Fruit fly (Drosophila melanogaster) whole organism, wandering third instar larva: ENCODE measurements around the gene CG1103.

ENCODE experiments used
- CG32264 ChIP-seq: fragments of 200-800 bp; sonication (Bioruptor generic); optimal IDR thresholded peaks from 2 replicates; lab custom pipeline; 2016; ENCODE audit warnings: missing biosample characterization, missing genetic modification characterization
- CG9705 ChIP-seq: fragments of 200-800 bp; sonication (Bioruptor generic); optimal IDR thresholded peaks from 2 replicates; lab custom pipeline; 2018; ENCODE audit warnings: missing biosample characterization, mild to moderate bottlenecking, missing genetic modification characterization
- CrebA ChIP-seq: fragments of 200-800 bp; sonication (Bioruptor generic); optimal IDR thresholded peaks from 2 replicates; lab custom pipeline; 2016; ENCODE audit warnings: missing biosample characterization, mild to moderate bottlenecking, missing genetic modification characterization, borderline replicate concordance
- Dfd ChIP-seq: fragments of >200 bp; optimal IDR thresholded peaks from 2 replicates; lab custom pipeline; 2017; ENCODE audit warnings: missing biosample characterization, missing genetic modification characterization
- GATAd ChIP-seq: sonication (Bioruptor generic); optimal IDR thresholded peaks from 2 replicates; lab custom pipeline; 2016; ENCODE audit warnings: missing biosample characterization, missing genetic modification characterization
- HLH106 ChIP-seq: fragments of 200-800 bp; optimal IDR thresholded peaks from 3 replicates; lab custom pipeline; 2019; ENCODE audit warnings: missing biosample characterization, mild to moderate bottlenecking, missing genetic modification characterization, moderate library complexity
- Hnf4 ChIP-seq: fragments of 200-800 bp; sonication (Bioruptor generic); optimal IDR thresholded peaks from 2 replicates; lab custom pipeline; 2016; ENCODE audit warnings: missing biosample characterization, mild to moderate bottlenecking, missing genetic modification characterization
- Hr78 ChIP-seq: fragments of >200 bp; optimal IDR thresholded peaks from 2 replicates; lab custom pipeline; 2017; ENCODE audit warnings: missing biosample characterization, missing genetic modification characterization
- Hr83 ChIP-seq: fragments of 200-300 bp; sonication (Bioruptor generic); optimal IDR thresholded peaks from 2 replicates; lab custom pipeline; 2016; ENCODE audit warnings: missing biosample characterization, mild to moderate bottlenecking, missing genetic modification characterization, moderate library complexity; ENCODE audit not compliant: poor library complexity, severe bottlenecking
- Jra ChIP-seq: sonication (Bioruptor generic); optimal IDR thresholded peaks from 2 replicates; lab custom pipeline; 2016; ENCODE audit warnings: missing biosample characterization, missing genetic modification characterization
- Mio ChIP-seq: sonication (Bioruptor generic); optimal IDR thresholded peaks from 2 replicates; lab custom pipeline; 2016; ENCODE audit warnings: missing biosample characterization, missing genetic modification characterization
- Myc ChIP-seq: fragments of >200 bp; optimal IDR thresholded peaks from 2 replicates; lab custom pipeline; 2017
- N ChIP-seq: fragments of >200 bp; optimal IDR thresholded peaks from 2 replicates; lab custom pipeline; 2018; ENCODE audit warnings: missing biosample characterization, missing external identifiers, missing genetic modification characterization
- OdsH ChIP-seq: fragments of 200-800 bp; sonication (Bioruptor generic); optimal IDR thresholded peaks from 2 replicates; lab custom pipeline; 2016; ENCODE audit warnings: missing biosample characterization, mild to moderate bottlenecking, missing genetic modification characterization
- Sp1 ChIP-seq: fragments of 200-800 bp; sonication (Bioruptor generic); optimal IDR thresholded peaks from 3 replicates; lab custom pipeline; 2019; ENCODE audit warnings: missing biosample characterization, mild to moderate bottlenecking, missing genetic modification characterization, moderate library complexity
- Vsx2 ChIP-seq: fragments of 200-300, 225-300 bp; sonication (Bioruptor generic); optimal IDR thresholded peaks from 2 replicates; lab custom pipeline; 2018; ENCODE audit warnings: missing biosample characterization, missing genetic modification characterization; ENCODE audit not compliant: partially characterized antibody
- brk ChIP-seq: fragments of 200-800 bp; sonication (Bioruptor generic); optimal IDR thresholded peaks from 2 replicates; lab custom pipeline; 2016; ENCODE audit warnings: missing biosample characterization, mild to moderate bottlenecking, missing genetic modification characterization
- dl ChIP-seq, 2 experiments: fragments of 175-275, 200-275 bp in 1 of 2; fragments of 200-275 bp in 1 of 2; sonication (Bioruptor generic); optimal IDR thresholded peaks; lab custom pipeline; 2018; ENCODE audit warnings: mild to moderate bottlenecking in 2 of 2, missing biosample characterization in 2 of 2, missing genetic modification characterization in 2 of 2, moderate library complexity in 2 of 2; ENCODE audit not compliant: partially characterized antibody in 2 of 2, insufficient read depth in 1 of 2
- dmrt93B ChIP-seq: fragments of 200-800 bp; sonication (Bioruptor generic); optimal IDR thresholded peaks from 2 replicates; lab custom pipeline; 2018; ENCODE audit warnings: missing biosample characterization, mild to moderate bottlenecking, missing genetic modification characterization
- dsf ChIP-seq: sonication (Bioruptor generic); optimal IDR thresholded peaks from 2 replicates; lab custom pipeline; 2016; ENCODE audit warnings: missing biosample characterization, missing genetic modification characterization, borderline replicate concordance
- ey ChIP-seq: fragments of 200-800 bp; sonication (Bioruptor generic); optimal IDR thresholded peaks from 2 replicates; lab custom pipeline; 2016; ENCODE audit warnings: missing biosample characterization, missing genetic modification characterization
- foxo ChIP-seq, 2 experiments: fragments of 200-800 bp; sonication (Bioruptor generic); optimal IDR thresholded peaks; 2 replicates in 1 of 2; 3 replicates in 1 of 2; lab custom pipeline; 2016 to 2017; ENCODE audit warnings: missing biosample characterization in 2 of 2, missing genetic modification characterization in 2 of 2
- fru ChIP-seq: fragments of 200-800 bp; sonication (Bioruptor generic); optimal IDR thresholded peaks from 3 replicates; lab custom pipeline; 2016; ENCODE audit warnings: missing biosample characterization, mild to moderate bottlenecking, missing genetic modification characterization
- h ChIP-seq: fragments of 200-800 bp; sonication (Bioruptor generic); optimal IDR thresholded peaks from 3 replicates; lab custom pipeline; 2016; ENCODE audit warnings: missing biosample characterization, mild to moderate bottlenecking, missing genetic modification characterization
- jim ChIP-seq: fragments of 175-275, 200-325 bp; sonication (Bioruptor generic); optimal IDR thresholded peaks from 2 replicates; lab custom pipeline; 2016; ENCODE audit warnings: missing biosample characterization, mild to moderate bottlenecking, missing genetic modification characterization
- pan ChIP-seq: fragments of >200 bp; optimal IDR thresholded peaks from 2 replicates; lab custom pipeline; 2017
- psq ChIP-seq: fragments of 200-800 bp; sonication (Bioruptor generic); optimal IDR thresholded peaks from 3 replicates; lab custom pipeline; 2017; ENCODE audit warnings: missing biosample characterization, mild to moderate bottlenecking, missing genetic modification characterization, moderate library complexity
- rgr ChIP-seq: fragments of 200-800 bp; sonication (Bioruptor generic); optimal IDR thresholded peaks from 3 replicates; lab custom pipeline; 2016; ENCODE audit warnings: missing biosample characterization, mild to moderate bottlenecking, missing genetic modification characterization
- sv ChIP-seq: fragments of 200-800 bp; sonication (Bioruptor generic); optimal IDR thresholded peaks from 3 replicates; lab custom pipeline; 2016; ENCODE audit warnings: missing biosample characterization, missing genetic modification characterization
- tai ChIP-seq: sonication (Bioruptor generic); optimal IDR thresholded peaks from 2 replicates; lab custom pipeline; 2016; ENCODE audit warnings: missing biosample characterization, missing genetic modification characterization
- usp ChIP-seq: fragments of >200 bp; optimal IDR thresholded peaks from 2 replicates; lab custom pipeline; 2017; ENCODE audit warnings: missing biosample characterization, missing genetic modification characterization

CG1103 gene

dm6 chr3R:4337580-4337979 lies at the start of gene CG1103, which contains the start of gene Skp2:
CG1103 (plus strand) TSS chr3R:4337755.
Skp2 (minus strand) TSS chr3R:4337674.
- no peak for TF ChIP-seq Hr83 (GFP tag; lab: Kevin White, UChicago)
- no peak for TF ChIP-seq rgr
- no peak for TF ChIP-seq CG32264
- TF ChIP-seq CrebA (GFP tag; lab: Kevin White, UChicago), result no peak
- no peak for TF ChIP-seq OdsH (GFP tag; lab: Kevin White, UChicago)
- no peak for TF ChIP-seq dl (GFP tag; optimal IDR thresholded peaks at IDR 0.05; lab: Kevin White, UChicago; ENCODE audit: insufficient read depth in 1 of 2, partially characterized antibody in 2 of 2)
- TF ChIP-seq h (GFP tag; lab: Kevin White, UChicago), result no peak
- no peak for TF ChIP-seq sv (GFP tag; lab: Kevin White, UChicago)
- TF ChIP-seq dmrt93B (GFP tag; lab: Kevin White, UChicago), result no peak
- no peak for TF ChIP-seq Mio (GFP tag; lab: Kevin White, UChicago)
- no peak for TF ChIP-seq fru (GFP tag; lab: Kevin White, UChicago)
- no peak for TF ChIP-seq Hnf4
- no peak for TF ChIP-seq jim
- TF ChIP-seq tai (GFP tag; lab: Kevin White, UChicago), result no peak
- no peak for TF ChIP-seq ey (GFP tag; lab: Kevin White, UChicago)
- TF ChIP-seq, all 38 proteins: peak for 0

dm6 chr3R:4291289-4291688 lies 46.3 kb upstream of the CG1103 start:
- TF ChIP-seq N (GFP tag; lab: Kevin White, UChicago) (no peak), Vsx2 (peak; percentile 56)

dm6 chr3R:4292185-4292584 lies 45.4 kb upstream of the CG1103 start:
- TF ChIP-seq tai (GFP tag; lab: Kevin White, UChicago) (no peak), Hr78 (GFP tag; lab: Kevin White, UChicago) (no peak), Mio (GFP tag; lab: Kevin White, UChicago) (no peak), CG32264 (no peak), dl (GFP tag; optimal IDR thresholded peaks at IDR 0.05; lab: Kevin White, UChicago; ENCODE audit: insufficient read depth in 1 of 2, partially characterized antibody in 2 of 2) (no peak)

- TF ChIP-seq usp (GFP tag; lab: Kevin White, UChicago) (no peak), GATAd (GFP tag; lab: Kevin White, UChicago) (no peak), Jra (GFP tag; lab: Kevin White, UChicago) (no peak), Myc (lab: Kevin White, UChicago) (no peak), brk (GFP tag; lab: Kevin White, UChicago) (no peak), tai (GFP tag; lab: Kevin White, UChicago) (no peak), Hr78 (GFP tag; lab: Kevin White, UChicago) (no peak), Hr83 (GFP tag; lab: Kevin White, UChicago) (no peak), foxo (GFP tag; optimal IDR thresholded peaks at IDR 0.05; lab: Kevin White, UChicago) (no peak)
- TF ChIP-seq, all 38 proteins: peak for 0
Observed at dm6 chr3R:4294689-4295088, 42.9 kb upstream of the CG1103 start, which contains the start of gene Nepl11. Nepl11 (minus strand) TSS chr3R:4294840.

- no peak for TF ChIP-seq Sp1 (GFP tag; lab: Kevin White, UChicago)
- no peak for TF ChIP-seq usp (GFP tag; lab: Kevin White, UChicago)
- TF ChIP-seq tai (GFP tag; lab: Kevin White, UChicago), result no peak
- no peak for TF ChIP-seq N (GFP tag; lab: Kevin White, UChicago)
- TF ChIP-seq Jra (GFP tag; lab: Kevin White, UChicago), result no peak
- no peak for TF ChIP-seq rgr
- TF ChIP-seq jim, result no peak
- TF ChIP-seq pan, result no peak
- TF ChIP-seq dsf, result no peak
- no peak for TF ChIP-seq CrebA (GFP tag; lab: Kevin White, UChicago)
- TF ChIP-seq brk (GFP tag; lab: Kevin White, UChicago), result no peak
- no peak for TF ChIP-seq psq (GFP tag; lab: Kevin White, UChicago)
- TF ChIP-seq Myc (lab: Kevin White, UChicago), result no peak
- TF ChIP-seq HLH106 (tag; lab: Kevin White, UChicago), result no peak
- TF ChIP-seq Dfd, result no peak
- no peak for TF ChIP-seq dmrt93B (GFP tag; lab: Kevin White, UChicago)
- no peak for TF ChIP-seq Hr78 (GFP tag; lab: Kevin White, UChicago)
- no peak for TF ChIP-seq CG9705 (GFP tag; lab: Kevin White, UChicago)
Observed at dm6 chr3R:4301485-4301884, 36.1 kb upstream of the CG1103 start.
